Fruit fly (Drosophila melanogaster) whole organism, embryonic: Measurements from ENCODE around the gene CG16984.

Experiments
- Awh ChIP-seq: fragments of 200-800 bp; sonication (Bioruptor generic); IDR thresholded peaks from 2 replicates; pipeline ENCODE4, ENCODE4 v1.3.6; 2022; ENCODE audit warnings: missing biosample characterization, missing genetic modification characterization
- CG1024 ChIP-seq: fragments of 200-800 bp; sonication (Bioruptor generic); IDR thresholded peaks from 2 replicates; pipeline ENCODE4 v1.3.6; 2022; ENCODE audit warnings: missing biosample characterization, missing genetic modification characterization
- CG10462 ChIP-seq: fragments of 200-800 bp; sonication (Bioruptor generic); optimal IDR thresholded peaks from 2 replicates; lab custom pipeline; 2016; ENCODE audit warnings: missing biosample characterization, missing genetic modification characterization
- CG10543 ChIP-seq: fragments of 200-800 bp; sonication (Bioruptor generic); optimal IDR thresholded peaks from 3 replicates; lab custom pipeline; 2017; ENCODE audit warnings: missing biosample characterization, mild to moderate bottlenecking, missing genetic modification characterization, moderate library complexity
- CG11247 ChIP-seq: fragments of 200-800 bp; sonication (Bioruptor generic); IDR thresholded peaks from 2 replicates; pipeline ENCODE4 v1.3.6; 2022; ENCODE audit warnings: missing biosample characterization, missing genetic modification characterization
- CG12155 ChIP-seq: fragments of 200-800 bp; sonication (Bioruptor generic); optimal IDR thresholded peaks from 3 replicates; lab custom pipeline; 2016; ENCODE audit warnings: missing biosample characterization, missing genetic modification characterization
- CG13287 ChIP-seq: fragments of 200-800 bp; sonication (Bioruptor generic); IDR thresholded peaks from 2 replicates; pipeline ENCODE4 v1.3.6; 2022; ENCODE audit warnings: missing biosample characterization, missing genetic modification characterization; ENCODE audit not compliant: partially characterized antibody
- CG13894 ChIP-seq: fragments of 200-800 bp; sonication (Bioruptor generic); optimal IDR thresholded peaks from 3 replicates; lab custom pipeline; 2018; ENCODE audit warnings: missing biosample characterization, mild to moderate bottlenecking, missing genetic modification characterization, moderate library complexity
- CG14710 ChIP-seq: fragments of 200-800 bp; sonication (Bioruptor generic); optimal IDR thresholded peaks from 3 replicates; lab custom pipeline; 2019; ENCODE audit warnings: missing biosample characterization, mild to moderate bottlenecking, missing genetic modification characterization, moderate library complexity
- CG15011 ChIP-seq: fragments of 200-800 bp; sonication (Bioruptor generic); optimal IDR thresholded peaks from 3 replicates; lab custom pipeline; 2018; ENCODE audit warnings: missing biosample characterization, mild to moderate bottlenecking, missing genetic modification characterization
- CG16779 ChIP-seq: fragments of 200-800 bp; sonication (Bioruptor generic); IDR thresholded peaks from 2 replicates; pipeline ENCODE4 v1.3.6; 2022; ENCODE audit warnings: missing biosample characterization, missing genetic modification characterization
- CG16813 ChIP-seq: fragments of 200-800 bp; sonication (Bioruptor generic); IDR thresholded peaks from 3 replicates; pipeline ENCODE4 v1.3.6; 2022; ENCODE audit warnings: missing biosample characterization, missing genetic modification characterization; ENCODE audit not compliant: partially characterized antibody
- CG16815 ChIP-seq: fragments of 200-800 bp; sonication (Bioruptor generic); optimal IDR thresholded peaks from 3 replicates; lab custom pipeline; 2017; ENCODE audit warnings: missing biosample characterization, mild to moderate bottlenecking, missing genetic modification characterization
- CG17186 ChIP-seq: fragments of 200-800 bp; sonication (Bioruptor generic); optimal IDR thresholded peaks from 3 replicates; lab custom pipeline; 2017; ENCODE audit warnings: missing biosample characterization, missing genetic modification reagents, missing genetic modification characterization
- CG18011 ChIP-seq: fragments of 200-800 bp; sonication (Bioruptor generic); optimal IDR thresholded peaks from 2 replicates; lab custom pipeline; 2017; ENCODE audit warnings: missing biosample characterization, missing genetic modification characterization, mild to moderate bottlenecking, moderate library complexity, missing genotype
- CG18262 ChIP-seq: fragments of 200-800 bp; optimal IDR thresholded peaks from 3 replicates; lab custom pipeline; 2019; ENCODE audit warnings: missing biosample characterization, mild to moderate bottlenecking, missing genetic modification characterization, moderate library complexity
- CG30431 ChIP-seq: fragments of 200-800 bp; sonication (Bioruptor generic); optimal IDR thresholded peaks from 2 replicates; lab custom pipeline; 2017; ENCODE audit warnings: missing biosample characterization, missing genetic modification characterization
- CG32772 ChIP-seq: fragments of 200-800 bp; sonication (Bioruptor generic); IDR thresholded peaks from 2 replicates; pipeline ENCODE4 v1.3.6; 2022; ENCODE audit warnings: missing biosample characterization, missing genetic modification characterization
- CG42726 ChIP-seq: fragments of 200-800 bp; sonication (Bioruptor generic); IDR thresholded peaks from 2 replicates; pipeline ENCODE4 v1.3.6; 2022; ENCODE audit warnings: missing biosample characterization, missing genetic modification characterization; ENCODE audit not compliant: partially characterized antibody
- CG4404 ChIP-seq: fragments of 200-800 bp; sonication (Bioruptor generic); IDR thresholded peaks from 2 replicates; pipeline ENCODE4 v1.3.6; 2022; ENCODE audit warnings: missing biosample characterization, missing genetic modification characterization
- CG4617 ChIP-seq: fragments of 200-800 bp; sonication (Bioruptor generic); optimal IDR thresholded peaks from 3 replicates; lab custom pipeline; 2016; ENCODE audit warnings: missing biosample characterization, missing genetic modification characterization, borderline replicate concordance
- CG4730 ChIP-seq: fragments of 200-800 bp; sonication (Bioruptor generic); IDR thresholded peaks from 2 replicates; pipeline ENCODE4 v1.3.6; 2022; ENCODE audit warnings: missing biosample characterization, missing genetic modification characterization
- CG5953 ChIP-seq: fragments of 200-800 bp; sonication (Bioruptor generic); IDR thresholded peaks from 2 replicates; pipeline ENCODE4 v1.3.6; 2022; ENCODE audit warnings: missing biosample characterization, missing genetic modification characterization
- CG9932 ChIP-seq: fragments of 200-800 bp; sonication (Bioruptor generic); IDR thresholded peaks from 2 replicates; pipeline ENCODE4 v1.3.6; 2022; ENCODE audit warnings: missing biosample characterization, missing genetic modification characterization
- CTCF ChIP-seq: fragments of 200-800 bp; sonication (Bioruptor generic); optimal IDR thresholded peaks from 2 replicates; lab custom pipeline; 2017; ENCODE audit warnings: missing biosample characterization, mild to moderate bottlenecking, missing genetic modification characterization, moderate library complexity
- Doc3 ChIP-seq: fragments of 200-800 bp; sonication (Bioruptor generic); IDR thresholded peaks from 3 replicates; pipeline ENCODE4 v1.3.6; 2022; ENCODE audit warnings: missing biosample characterization, missing genetic modification characterization; ENCODE audit not compliant: partially characterized antibody
- Jarid2 ChIP-seq: fragments of 200-800 bp; sonication (Bioruptor generic); optimal IDR thresholded peaks from 3 replicates; lab custom pipeline; 2017; ENCODE audit warnings: mild to moderate bottlenecking, missing biosample characterization, missing genetic modification reagents, missing genetic modification characterization
- Kr ChIP-seq: fragments of 200-800 bp; sonication (Bioruptor generic); optimal IDR thresholded peaks from 2 replicates; lab custom pipeline; 2017; ENCODE audit warnings: missing biosample characterization, mild to moderate bottlenecking, missing genetic modification characterization
- MBD-R2 ChIP-seq: fragments of 200-800 bp; sonication (Bioruptor generic); IDR thresholded peaks from 2 replicates; pipeline ENCODE4 v1.3.6; 2022; ENCODE audit warnings: missing biosample characterization, missing genetic modification characterization
- Mrtf ChIP-seq: fragments of 200-800 bp; sonication (Bioruptor generic); IDR thresholded peaks from 3 replicates; pipeline ENCODE4 v1.3.6; 2022; ENCODE audit warnings: missing biosample characterization, missing genetic modification characterization
- Spps ChIP-seq: fragments of 200-800 bp; sonication (Bioruptor generic); optimal IDR thresholded peaks from 2 replicates; lab custom pipeline; 2018; ENCODE audit warnings: missing biosample characterization, mild to moderate bottlenecking, missing genetic modification characterization
- Ssrp ChIP-seq: fragments of 200-800 bp; sonication (Bioruptor generic); optimal IDR thresholded peaks from 2 replicates; lab custom pipeline; 2018; ENCODE audit warnings: missing biosample characterization, mild to moderate bottlenecking, missing genetic modification characterization, moderate library complexity
- bigmax ChIP-seq: fragments of 200-800 bp; sonication (Bioruptor generic); optimal IDR thresholded peaks from 2 replicates; lab custom pipeline; 2018; ENCODE audit warnings: missing biosample characterization, mild to moderate bottlenecking, missing genetic modification characterization
- bsh ChIP-seq, 2 experiments: fragments of 200-800 bp; sonication (Bioruptor generic); optimal IDR thresholded peaks; 2 replicates each; lab custom pipeline; 2017 to 2018; ENCODE audit warnings: mild to moderate bottlenecking in 2 of 2, missing biosample characterization in 2 of 2, missing genetic modification characterization in 2 of 2, moderate library complexity in 1 of 2
- ewg ChIP-seq: fragments of 200-800 bp; sonication (Bioruptor generic); optimal IDR thresholded peaks from 3 replicates; lab custom pipeline; 2017; ENCODE audit warnings: mild to moderate bottlenecking, missing biosample characterization, missing genetic modification reagents, missing genetic modification characterization
- insv ChIP-seq, 2 experiments: fragments of 200-800 bp; sonication (Bioruptor generic); optimal IDR thresholded peaks; 3 replicates each; lab custom pipeline; 2016 to 2018; ENCODE audit warnings: missing biosample characterization in 2 of 2, missing genetic modification characterization in 2 of 2
- lov ChIP-seq, 2 experiments: fragments of 200-800 bp in 1 of 2; fragments of >200 bp in 1 of 2; sonication (Bioruptor generic) in 1 of 2; IDR thresholded peaks in 1 of 2; optimal IDR thresholded peaks in 1 of 2; 2 replicates in 1 of 2; 3 replicates in 1 of 2; pipeline versions ENCODE4 v1.3.6 to Lab custom; 2017 to 2022; ENCODE audit warnings: missing biosample characterization in 1 of 2, missing genetic modification characterization in 1 of 2
- pan ChIP-seq, 4 experiments: fragments of >200 bp in 3 of 4; fragments of 200-800 bp in 1 of 4; sonication (Bioruptor generic) in 1 of 4; optimal IDR thresholded peaks in 3 of 4; IDR thresholded peaks in 1 of 4; 2 replicates each; pipeline versions ENCODE4 v1.3.6 to Lab custom; 2017 to 2022; ENCODE audit warnings: missing biosample characterization in 2 of 4, missing genetic modification characterization in 2 of 4, mixed read lengths in 1 of 4
- pfk ChIP-seq: fragments of 200-800 bp; sonication (Bioruptor generic); optimal IDR thresholded peaks from 2 replicates; lab custom pipeline; 2018; ENCODE audit warnings: missing biosample characterization, mild to moderate bottlenecking, missing genetic modification characterization, moderate library complexity
- psq ChIP-seq: fragments of 200-800 bp; sonication (Bioruptor generic); optimal IDR thresholded peaks from 2 replicates; lab custom pipeline; 2017; ENCODE audit warnings: missing biosample characterization, missing genetic modification characterization
- salm ChIP-seq: fragments of 200-800 bp; sonication (Bioruptor generic); optimal IDR thresholded peaks from 2 replicates; lab custom pipeline; 2018; ENCODE audit warnings: missing biosample characterization, mild to moderate bottlenecking, missing genetic modification characterization
- sc ChIP-seq, 3 experiments: fragments of >200 bp in 2 of 3; fragments of 200-800 bp in 1 of 3; sonication (Bioruptor generic) in 1 of 3; optimal IDR thresholded peaks; 2 replicates in 2 of 3; 3 replicates in 1 of 3; lab custom pipeline; 2017; ENCODE audit warnings: mild to moderate bottlenecking in 1 of 3, missing biosample characterization in 1 of 3, missing genetic modification characterization in 1 of 3, missing genetic modification reagents in 1 of 3
- scrt ChIP-seq: fragments of 200-800 bp; sonication (Bioruptor generic); optimal IDR thresholded peaks from 2 replicates; lab custom pipeline; 2018; ENCODE audit warnings: missing biosample characterization, mild to moderate bottlenecking, missing genetic modification characterization, moderate library complexity
- shn ChIP-seq: fragments of 200-800 bp; sonication (Bioruptor generic); optimal IDR thresholded peaks from 3 replicates; lab custom pipeline; 2016; ENCODE audit warnings: missing biosample characterization, missing genetic modification characterization
- ssp ChIP-seq: fragments of 200-800 bp; sonication (Bioruptor generic); IDR thresholded peaks from 2 replicates; pipeline ENCODE4 v1.3.6; 2022; ENCODE audit warnings: missing biosample characterization, missing genetic modification characterization
- stc ChIP-seq: fragments of 200-800 bp; sonication (Bioruptor generic); IDR thresholded peaks from 2 replicates; pipeline ENCODE4 v1.3.6; 2022; ENCODE audit warnings: missing biosample characterization, missing genetic modification characterization
- stwl ChIP-seq: fragments of 200-800 bp; sonication (Bioruptor generic); optimal IDR thresholded peaks from 3 replicates; lab custom pipeline; 2018; ENCODE audit warnings: missing biosample characterization, mild to moderate bottlenecking, missing genetic modification characterization, moderate library complexity

The CG16984 gene

dm6 chr3L:2584119-2584805 is 11.3 kb upstream of the CG16984 start (continued):
- peak; percentile 55 for TF ChIP-seq ewg (GFP tag; lab: Kevin White, UChicago)
- no peak for TF ChIP-seq lov (optimal IDR thresholded peaks at IDR 0.05; lab: Kevin White, UChicago)
- TF ChIP-seq lov (GFP tag; IDR thresholded peaks at IDR 0.05; lab: Robert Waterston, UW): peak; percentile 65; the same call in 1 of the 3 replicates
- peak; percentile 60; the same call in 1 of the 2 replicates for TF ChIP-seq CG32772 (GFP tag; lab: Robert Waterston, UW)
- peak; percentile 70 for TF ChIP-seq CG18011 (GFP tag; lab: Kevin White, UChicago)
- no peak for TF ChIP-seq CG16779
- TF ChIP-seq CG17186 (GFP tag; lab: Kevin White, UChicago): peak; percentile 81
- TF ChIP-seq Ssrp (tag; lab: Kevin White, UChicago): peak; percentile 78
- TF ChIP-seq Jarid2: peak; percentile 74
- peak; percentile 80 to 86 for TF ChIP-seq bsh (GFP tag; optimal IDR thresholded peaks at IDR 0.05; lab: Kevin White, UChicago)
- TF ChIP-seq CG4617: peak; percentile 40
- peak; percentile 86 for TF ChIP-seq CG15011 (GFP tag; lab: Kevin White, UChicago)
- no peak for TF ChIP-seq Kr (GFP tag; lab: Kevin White, UChicago)
- TF ChIP-seq Mrtf (GFP tag; lab: Robert Waterston, UW): peak; percentile 46
- 0 out of 2 replicates have a peak, but pooled peaks have one; percentile 41 for TF ChIP-seq CG5953 (GFP tag; lab: Robert Waterston, UW)
- TF ChIP-seq Spps (tag; lab: Kevin White, UChicago): peak; percentile 40
- TF ChIP-seq bigmax (GFP tag; lab: Kevin White, UChicago): no peak
- no peak for TF ChIP-seq sc (optimal IDR thresholded peaks at IDR 0.05; lab: Kevin White, UChicago)
- peak; percentile 84 for TF ChIP-seq sc (GFP tag; optimal IDR thresholded peaks at IDR 0.05; lab: Kevin White, UChicago)
- TF ChIP-seq CG4404 (GFP tag; lab: Robert Waterston, UW): peak; percentile 35
- peak; percentile 61 for TF ChIP-seq CG30431
- no peak for TF ChIP-seq CG42726 (GFP tag; lab: Robert Waterston, UW)
- TF ChIP-seq CG10543 (GFP tag; lab: Kevin White, UChicago): peak; percentile 78
- TF ChIP-seq scrt: peak; percentile 69
- TF ChIP-seq shn (GFP tag; lab: Kevin White, UChicago): peak; percentile 54
- TF ChIP-seq stc: peak; percentile 67
- peak; percentile 35; the same call in 1 of the 2 replicates for TF ChIP-seq CG9932 (GFP tag; lab: Robert Waterston, UW)
- 0 out of 2 replicates have a peak, but pooled peaks have one; percentile 18 for TF ChIP-seq CG13287 (GFP tag; lab: Robert Waterston, UW)
- TF ChIP-seq Doc3 (GFP tag; lab: Robert Waterston, UW): no peak
- no peak for TF ChIP-seq CG16813
- TF ChIP-seq CG13894 (tag; lab: Kevin White, UChicago): peak; percentile 50
- TF ChIP-seq ssp (GFP tag; lab: Robert Waterston, UW): peak; percentile 34; the same call in 1 of the 2 replicates
- peak; percentile 65 for TF ChIP-seq CG16815 (GFP tag; lab: Kevin White, UChicago)
- no peak for TF ChIP-seq CG1024
- TF ChIP-seq CG4730: peak; percentile 48
- TF ChIP-seq CG12155 (GFP tag; lab: Kevin White, UChicago): peak; percentile 43
- no peak for TF ChIP-seq pan (optimal IDR thresholded peaks at IDR 0.05; lab: Kevin White, UChicago)
- peak in 1 of 2 experiments; percentile 72 for TF ChIP-seq pan (GFP tag; optimal IDR thresholded peaks at IDR 0.05 in 1 of 2, IDR thresholded peaks at IDR 0.05 in 1 of 2)
- peak; percentile 76 for TF ChIP-seq CG10462 (GFP tag; lab: Kevin White, UChicago)
- no peak for TF ChIP-seq insv (GFP tag; optimal IDR thresholded peaks at IDR 0.05; lab: Kevin White, UChicago)
- 0 out of 2 replicates have a peak, but pooled peaks have one; percentile 44 for TF ChIP-seq Awh (GFP tag; lab: Robert Waterston, UW)
- TF ChIP-seq MBD-R2 (GFP tag; lab: Robert Waterston, UW): no peak
- 0 out of 2 replicates have a peak, but pooled peaks have one; percentile 6 for TF ChIP-seq CG11247
- peak; percentile 1 for TF ChIP-seq psq (GFP tag; lab: Kevin White, UChicago)
- TF ChIP-seq CG14710 (tag; lab: Kevin White, UChicago): peak; percentile 78
- TF ChIP-seq CG18262 (tag; lab: Kevin White, UChicago): peak; percentile 93
- no peak for TF ChIP-seq stwl (tag; lab: Kevin White, UChicago)
- TF ChIP-seq salm: peak; percentile 68
- peak; percentile 45 for TF ChIP-seq CTCF (GFP tag; lab: Kevin White, UChicago)
- no peak for TF ChIP-seq pfk
